Fruit fly (Drosophila melanogaster) whole organism, pupa: ENCODE results near the gene tkv.

ENCODE experiments used
- CG10348 ChIP-seq: fragments of 200-800 bp; sonication (Bioruptor generic); IDR thresholded peaks from 2 replicates; pipeline ENCODE4 v1.3.6; 2022; ENCODE audit warnings: missing biosample characterization, missing genetic modification characterization
- CG14655 ChIP-seq: fragments of 200-800 bp; sonication (Bioruptor generic); optimal IDR thresholded peaks from 3 replicates; lab custom pipeline; 2017; ENCODE audit warnings: mild to moderate bottlenecking, missing biosample characterization, missing genetic modification reagents, missing genetic modification characterization
- CG17806 ChIP-seq: fragments of 200-800 bp; sonication (Bioruptor generic); optimal IDR thresholded peaks from 2 replicates; lab custom pipeline; 2018; ENCODE audit warnings: missing biosample characterization, mild to moderate bottlenecking, missing genetic modification characterization, moderate library complexity
- CG34367 ChIP-seq: fragments of 200-800 bp; sonication (Bioruptor generic); optimal IDR thresholded peaks from 2 replicates; lab custom pipeline; 2018; ENCODE audit warnings: missing biosample characterization, mild to moderate bottlenecking, missing genetic modification characterization
- CG4496 ChIP-seq: fragments of 200-800 bp; sonication (Bioruptor generic); IDR thresholded peaks from 3 replicates; pipeline ENCODE4 v1.3.6; 2022; ENCODE audit warnings: missing biosample characterization, missing genetic modification characterization
- CG8159 ChIP-seq: fragments of 200-800 bp; sonication (Bioruptor generic); optimal IDR thresholded peaks from 3 replicates; lab custom pipeline; 2018; ENCODE audit warnings: missing biosample characterization, mild to moderate bottlenecking, missing genetic modification characterization, moderate library complexity
- CG8301 ChIP-seq: fragments of 200-800 bp; sonication (Bioruptor generic); optimal IDR thresholded peaks from 2 replicates; lab custom pipeline; 2018; ENCODE audit warnings: missing biosample characterization, mild to moderate bottlenecking, missing genetic modification characterization
- CG9948 ChIP-seq: fragments of 200-800 bp; sonication (Bioruptor generic); optimal IDR thresholded peaks from 2 replicates; lab custom pipeline; 2018; ENCODE audit warnings: missing biosample characterization, mild to moderate bottlenecking, missing genetic modification characterization, moderate library complexity
- D1 ChIP-seq: fragments of 200-800 bp; sonication (Bioruptor generic); optimal IDR thresholded peaks from 2 replicates; lab custom pipeline; 2018; ENCODE audit warnings: missing biosample characterization, mild to moderate bottlenecking, missing genetic modification characterization, moderate library complexity
- Pif1B ChIP-seq: fragments of 200-800 bp; sonication (Bioruptor generic); optimal IDR thresholded peaks from 3 replicates; lab custom pipeline; 2016; ENCODE audit warnings: missing biosample characterization, missing genetic modification characterization
- rn ChIP-seq: fragments of 200-800 bp; sonication (Bioruptor generic); IDR thresholded peaks from 2 replicates; pipeline ENCODE4 v1.3.6; 2022; ENCODE audit warnings: missing biosample characterization, missing genetic modification characterization

DNA sequence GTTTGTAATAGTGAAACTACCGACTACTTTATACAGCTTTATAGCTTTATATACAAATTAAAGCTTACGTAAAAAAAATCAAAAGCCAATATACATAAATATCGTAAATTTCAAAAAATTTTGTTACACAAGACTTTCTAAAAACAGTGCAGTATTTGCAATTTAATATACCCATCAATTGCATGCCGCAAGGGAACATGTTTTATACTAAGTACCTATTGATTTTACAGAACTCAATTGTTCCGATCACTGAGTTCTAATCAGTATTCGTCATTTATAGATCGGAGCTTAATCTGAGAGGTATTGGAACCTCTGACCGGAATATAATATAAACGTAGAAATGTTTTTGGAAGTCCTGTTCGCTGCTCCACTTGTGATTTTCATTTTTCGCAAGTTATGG is 5.1 kb downstream of the tkv start, which contains the start of gene Cyp4ac2:
- no peak for TF ChIP-seq CG17806
- TF ChIP-seq Pif1B (GFP tag; lab: Kevin White, UChicago), result no peak
- no peak for TF ChIP-seq CG8301 (tag; lab: Kevin White, UChicago)
- no peak for TF ChIP-seq D1 (tag; lab: Kevin White, UChicago)
- no peak for TF ChIP-seq CG10348
- TF ChIP-seq CG8159 (tag; lab: Kevin White, UChicago), result no peak
- TF ChIP-seq rn, result no peak
- TF ChIP-seq CG4496 (GFP tag; lab: Robert Waterston, UW), result no peak
- no peak for TF ChIP-seq CG14655 (GFP tag; lab: Kevin White, UChicago)
- no peak for TF ChIP-seq CG9948
- no peak for TF ChIP-seq CG34367 (tag; lab: Kevin White, UChicago)
